Worm (Caenorhabditis elegans) whole organism, L3 larva: ENCODE measurements around the gene nasp-1.

Source experiments
- daf-12 ChIP-seq: fragments of 150-350 bp; optimal IDR thresholded peaks from 2 replicates; lab custom pipeline; 2014; ENCODE audit warnings: missing biosample characterization, missing genetic modification reagents, missing genetic modification characterization
- pqm-1 ChIP-seq: fragments of 150-350 bp; optimal IDR thresholded peaks from 2 replicates; lab custom pipeline; 2017; ENCODE audit warnings: missing biosample characterization, missing genetic modification characterization, inconsistent platforms
- unc-62 ChIP-seq: fragments of 150-350 bp; sonication (generic microtip); optimal IDR thresholded peaks from 4 replicates; lab custom pipeline; 2014; ENCODE audit warnings: missing biosample characterization, missing genetic modification reagents, missing genetic modification characterization

- no peak for TF ChIP-seq pqm-1 (tag; lab: Kevin White, UChicago)
- TF ChIP-seq daf-12 (tag; lab: Kevin White, UChicago): no peak
- no peak for TF ChIP-seq unc-62 (GFP tag; lab: Kevin White, UChicago)
Observed at ce11 chrII:11129517-11129916, 23.1 kb downstream of the nasp-1 start, which contains the start of gene F40F8.12.
